Worm (Caenorhabditis elegans) whole organism, early embryonic: ENCODE data around the gene K02F3.12.

ENCODE experiments used
- B0310.2 ChIP-seq: sonication (generic microtip); optimal IDR thresholded peaks from 2 replicates; lab custom pipeline; 2016; ENCODE audit warnings: mild to moderate bottlenecking, missing genetic modification characterization, missing compliant biosample characterization
- F13C5.2 ChIP-seq: sonication (generic microtip); optimal IDR thresholded peaks from 2 replicates; lab custom pipeline; 2017; ENCODE audit warnings: mild to moderate bottlenecking, missing genetic modification characterization, inconsistent platforms, missing compliant biosample characterization
- aly-1 ChIP-seq: sonication (generic microtip); optimal IDR thresholded peaks from 2 replicates; lab custom pipeline; 2016; ENCODE audit warnings: missing genetic modification characterization, missing compliant biosample characterization
- ama-1 ChIP-seq: fragments of 150-350 bp; optimal IDR thresholded peaks from 2 replicates; lab custom pipeline; 2014
- ceh-13 ChIP-seq: fragments of 200-800 bp; sonication (Bioruptor generic); optimal IDR thresholded peaks from 2 replicates; lab custom pipeline; 2018; ENCODE audit warnings: mild to moderate bottlenecking, missing genetic modification characterization, missing compliant biosample characterization
- ceh-36 ChIP-seq: sonication (generic microtip); optimal IDR thresholded peaks from 2 replicates; lab custom pipeline; 2016; ENCODE audit warnings: missing genetic modification characterization, inconsistent platforms, missing compliant biosample characterization
- ets-7 ChIP-seq: sonication (generic microtip); optimal IDR thresholded peaks from 2 replicates; lab custom pipeline; 2016; ENCODE audit warnings: missing genotype, missing genetic modification characterization, missing compliant biosample characterization
- flt-1 ChIP-seq: fragments of 200-800 bp; sonication (Bioruptor generic); IDR thresholded peaks from 2 replicates; pipeline ENCODE4 v1.3.6; 2022; ENCODE audit warnings: missing genetic modification characterization, missing compliant biosample characterization
- hmbx-1 ChIP-seq: sonication (generic microtip); optimal IDR thresholded peaks from 2 replicates; lab custom pipeline; 2016; ENCODE audit warnings: mild to moderate bottlenecking, missing genetic modification characterization, missing compliant biosample characterization
- hmg-4 ChIP-seq: fragments of 200-800 bp; sonication (Bioruptor generic); optimal IDR thresholded peaks from 2 replicates; lab custom pipeline; 2018; ENCODE audit warnings: mild to moderate bottlenecking, missing genetic modification characterization, missing compliant biosample characterization
- hnd-1 ChIP-seq: sonication (generic microtip); optimal IDR thresholded peaks from 2 replicates; lab custom pipeline; 2016; ENCODE audit warnings: missing genetic modification characterization, missing compliant biosample characterization
- pes-1 ChIP-seq: fragments of 200-800 bp; sonication (Bioruptor generic); IDR thresholded peaks from 2 replicates; pipeline ENCODE4 v1.3.6; 2022; ENCODE audit warnings: missing genetic modification reagents, missing genetic modification characterization, missing compliant biosample characterization
- scrt-1 ChIP-seq: fragments of 200-800 bp; sonication (Bioruptor generic); IDR thresholded peaks from 2 replicates; pipeline ENCODE4 v1.3.6; 2022; ENCODE audit warnings: missing genetic modification characterization, missing compliant biosample characterization
- sea-1 ChIP-seq: fragments of 200-800 bp; sonication (Bioruptor generic); conservative IDR thresholded peaks from 2 replicates; pipeline ENCODE4 v1.3.6; 2022; ENCODE audit warnings: missing genetic modification characterization, missing compliant biosample characterization
- tbx-11 ChIP-seq: fragments of 200-800 bp; sonication (Bioruptor generic); IDR thresholded peaks from 2 replicates; pipeline ENCODE4 v1.3.6; 2022; ENCODE audit warnings: missing genetic modification characterization, missing compliant biosample characterization
- tbx-37 ChIP-seq: fragments of 200-800 bp; sonication (Bioruptor generic); conservative IDR thresholded peaks from 2 replicates; pipeline ENCODE4 v1.3.6; 2022; ENCODE audit warnings: missing genetic modification reagents, missing genetic modification characterization, missing compliant biosample characterization
- tra-4 ChIP-seq: sonication (generic microtip); optimal IDR thresholded peaks from 2 replicates; lab custom pipeline; 2017; ENCODE audit warnings: missing genetic modification characterization, missing compliant biosample characterization

The K02F3.12 gene

DNA sequence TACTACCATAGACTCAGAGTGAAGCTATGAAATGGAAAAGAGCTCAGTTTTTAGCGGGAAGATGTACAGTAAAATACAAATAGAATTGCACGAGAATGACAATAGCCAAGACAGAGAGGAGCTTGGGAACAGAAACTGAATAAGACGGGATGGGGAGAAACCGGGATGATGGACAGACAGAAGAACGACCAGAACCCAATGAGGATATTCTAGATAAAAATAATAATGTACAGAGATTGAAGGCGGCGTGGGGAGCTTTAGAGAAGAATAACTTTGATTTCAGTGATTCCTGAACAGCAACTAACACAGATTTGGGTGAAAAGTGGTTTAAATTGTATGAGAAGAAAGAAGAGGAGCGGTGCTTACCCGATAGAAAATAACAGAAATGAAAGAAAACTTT, 25.1 kb downstream of the K02F3.12 start:
- TF ChIP-seq tbx-11 (GFP tag; lab: Robert Waterston, UW) (no peak), F13C5.2 (no peak), hmbx-1 (no peak), ceh-13 (GFP tag; lab: Kevin White, UChicago) (no peak), hnd-1 (tag; lab: Kevin White, UChicago) (no peak), scrt-1 (GFP tag; lab: Robert Waterston, UW) (no peak), hmg-4 (GFP tag; lab: Kevin White, UChicago) (no peak), pes-1 (no peak), B0310.2 (tag; lab: Kevin White, UChicago) (no peak)

DNA sequence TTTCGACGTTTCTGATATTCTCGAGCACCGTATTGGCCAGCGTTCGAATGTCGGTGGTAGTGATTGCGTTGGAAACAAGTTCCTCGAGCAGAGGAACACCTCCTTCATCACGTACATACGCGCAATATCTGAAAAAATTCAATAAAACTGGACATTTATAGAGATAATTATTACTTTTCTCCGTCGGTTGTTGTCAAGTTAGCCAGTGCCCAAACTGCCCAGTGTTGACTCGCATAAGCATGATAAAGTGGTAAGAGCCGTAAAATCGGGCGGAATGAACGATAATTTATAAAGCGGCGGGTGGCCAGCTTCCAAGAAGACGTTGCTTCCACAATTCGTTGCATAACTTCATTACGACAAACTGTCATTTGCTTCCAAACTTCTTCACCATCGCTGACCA, 27.2 kb downstream of the K02F3.12 start:
- TF ChIP-seq sea-1 (GFP tag; lab: Robert Waterston, UW) (no peak), flt-1 (no peak), ets-7 (tag; lab: Kevin White, UChicago) (no peak), tra-4 (tag; lab: Kevin White, UChicago) (no peak), tbx-37 (GFP tag; lab: Robert Waterston, UW) (no peak), hnd-1 (tag; lab: Kevin White, UChicago) (no peak), hmbx-1 (no peak), hmg-4 (GFP tag; lab: Kevin White, UChicago) (no peak), aly-1 (no peak), F13C5.2 (no peak), scrt-1 (GFP tag; lab: Robert Waterston, UW) (no peak), pes-1 (no peak), ceh-13 (GFP tag; lab: Kevin White, UChicago) (no peak), ama-1 (lab: Kevin White, UChicago) (no peak), tbx-11 (GFP tag; lab: Robert Waterston, UW) (no peak), ceh-36 (tag; lab: Kevin White, UChicago) (no peak), B0310.2 (tag; lab: Kevin White, UChicago) (no peak)

DNA sequence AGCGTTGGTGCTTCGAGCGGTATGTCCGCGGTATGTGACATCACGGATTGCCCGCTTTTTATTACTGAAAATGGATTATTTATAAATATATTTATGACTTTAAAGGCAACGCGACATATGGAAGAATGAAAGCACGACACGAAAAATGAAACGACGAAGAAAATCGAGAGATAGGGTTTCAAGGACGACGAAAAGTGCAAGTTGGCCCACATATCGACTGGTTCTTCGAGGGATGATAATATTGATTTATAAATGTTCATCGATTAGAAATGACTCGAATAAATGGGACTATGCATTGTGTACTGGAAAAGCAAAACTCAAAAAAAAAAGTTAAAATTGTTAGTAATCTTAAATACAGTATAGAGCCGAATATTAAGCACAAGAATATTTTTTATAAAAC, 30.4 kb downstream of the K02F3.12 start, which contains the start of gene zer-1:
Gene zer-1 (minus strand): TSS at position 68 of the 400 bp plus-strand sequence.
- TF ChIP-seq flt-1 (no peak), B0310.2 (tag; lab: Kevin White, UChicago) (no peak), sea-1 (GFP tag; lab: Robert Waterston, UW) (no peak), tra-4 (tag; lab: Kevin White, UChicago) (no peak), tbx-11 (GFP tag; lab: Robert Waterston, UW) (no peak)

DNA sequence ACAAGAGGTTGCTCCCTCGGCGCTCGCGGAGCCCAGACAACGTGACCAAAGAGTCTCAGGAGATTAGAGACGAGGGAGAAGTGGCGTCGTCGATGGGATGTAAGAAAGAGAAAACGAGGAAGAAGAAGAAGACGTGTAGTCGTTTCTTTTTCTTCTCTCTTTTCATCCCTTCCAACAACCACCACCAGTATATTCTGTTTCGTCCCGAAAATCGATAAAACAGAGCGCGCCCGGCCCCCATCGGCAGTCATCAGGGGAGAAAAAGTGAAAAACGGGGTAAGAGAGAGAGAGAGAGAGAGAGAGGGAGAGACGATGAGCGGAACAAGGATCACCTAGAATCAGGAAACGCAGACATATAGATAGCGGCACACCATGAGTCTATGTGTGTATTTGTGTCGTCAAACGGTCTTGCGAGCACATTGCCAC, 31.5 kb downstream of the K02F3.12 start:
- TF ChIP-seq F13C5.2 (peak; percentile 51), aly-1 (peak; percentile 28), ceh-36 (tag; lab: Kevin White, UChicago) (no peak), flt-1 (0 out of 2 replicates have a peak, but pooled peaks have one; percentile 25), B0310.2 (tag; lab: Kevin White, UChicago) (no peak), hmg-4 (GFP tag; lab: Kevin White, UChicago) (peak; percentile 26)

DNA sequence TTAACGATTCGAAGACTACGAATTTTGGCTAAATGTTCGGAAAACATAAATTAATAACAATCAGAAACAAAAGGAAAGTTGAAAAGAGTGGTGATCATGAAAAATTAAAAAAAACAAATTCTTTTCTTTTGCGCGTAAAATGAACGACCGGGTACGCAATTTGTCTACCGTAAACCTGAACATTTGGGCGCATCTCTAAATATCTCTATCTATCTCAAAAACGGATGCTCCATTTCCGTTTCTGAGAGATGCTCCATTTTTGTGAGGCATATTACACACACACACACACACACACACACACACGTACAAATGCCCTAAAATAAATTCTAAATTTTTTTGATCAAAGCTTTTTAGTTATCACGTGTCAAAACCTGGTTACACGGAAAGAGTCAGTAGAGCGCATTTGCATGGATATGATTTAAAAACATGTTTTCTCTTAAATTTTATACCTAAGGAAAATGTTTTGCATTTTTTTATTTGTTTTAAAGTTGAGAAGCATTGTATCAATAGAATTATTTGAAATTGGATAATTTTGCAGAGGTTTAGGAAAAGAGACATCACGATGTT, 32.7 kb downstream of the K02F3.12 start:
- no peak for TF ChIP-seq scrt-1 (GFP tag; lab: Robert Waterston, UW)
- TF ChIP-seq tbx-37 (GFP tag; lab: Robert Waterston, UW): no peak
- TF ChIP-seq flt-1: no peak
- no peak for TF ChIP-seq F13C5.2
- TF ChIP-seq aly-1: no peak
- no peak for TF ChIP-seq B0310.2 (tag; lab: Kevin White, UChicago)
- TF ChIP-seq tbx-11 (GFP tag; lab: Robert Waterston, UW): no peak
- no peak for TF ChIP-seq ceh-13 (GFP tag; lab: Kevin White, UChicago)
- no peak for TF ChIP-seq ceh-36 (tag; lab: Kevin White, UChicago)
- no peak for TF ChIP-seq hmg-4 (GFP tag; lab: Kevin White, UChicago)
- no peak for TF ChIP-seq pes-1
- no peak for TF ChIP-seq hmbx-1
- TF ChIP-seq hnd-1 (tag; lab: Kevin White, UChicago): no peak
- no peak for TF ChIP-seq ama-1 (lab: Kevin White, UChicago)
- TF ChIP-seq sea-1 (GFP tag; lab: Robert Waterston, UW): no peak

DNA sequence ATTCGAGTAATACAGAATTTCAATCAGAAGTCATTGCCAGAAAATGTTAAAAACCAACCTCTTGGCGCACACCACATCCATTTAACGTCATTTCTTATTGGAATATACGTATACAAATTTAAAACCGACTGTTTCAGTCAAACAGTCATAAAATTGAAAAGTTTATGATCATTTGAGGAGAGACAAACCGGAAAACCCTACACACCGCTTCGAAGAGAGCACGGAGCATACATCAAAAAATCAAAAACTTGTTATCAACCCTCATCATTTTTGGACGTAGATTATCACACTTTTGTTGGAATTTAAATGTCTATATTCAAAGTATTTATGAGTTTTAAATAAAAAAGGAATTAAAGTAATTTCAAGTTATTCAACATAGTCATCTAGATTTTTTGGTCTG, 34.7 kb downstream of the K02F3.12 start, which contains the start of gene T24C4.10:
Gene T24C4.10 (minus strand): TSS at position 230 of the 400 bp plus-strand sequence.
- TF ChIP-seq ama-1 (lab: Kevin White, UChicago): no peak
- no peak for TF ChIP-seq F13C5.2
- no peak for TF ChIP-seq B0310.2 (tag; lab: Kevin White, UChicago)
- no peak for TF ChIP-seq pes-1

DNA sequence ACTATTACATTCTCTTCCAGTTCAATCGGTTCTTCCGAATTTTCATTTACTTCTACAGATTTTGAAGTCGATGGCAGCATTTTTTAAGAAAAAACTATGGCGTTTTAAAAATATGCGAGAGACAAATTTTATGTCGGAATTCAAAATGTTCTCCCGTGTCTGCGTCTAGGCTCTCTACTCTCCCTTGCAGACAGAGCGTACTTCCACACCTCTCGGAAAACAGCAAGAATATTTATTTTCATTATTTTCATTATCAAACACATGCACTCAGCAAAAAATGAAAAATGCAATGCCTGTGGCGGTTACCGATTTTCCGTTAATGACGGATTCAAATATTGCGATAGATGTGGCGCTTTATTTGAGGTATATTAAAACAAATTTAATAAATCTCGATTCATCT, 39.2 kb downstream of the K02F3.12 start, which contains the start of the genes ztf-18 and F23H11.2:
Gene ztf-18 (minus strand): TSS at position 188 of the 400 bp plus-strand sequence.
Gene F23H11.2 (plus strand): TSS at position 223 of the 400 bp plus-strand sequence.
- TF ChIP-seq scrt-1 (GFP tag; lab: Robert Waterston, UW) (no peak), tbx-11 (GFP tag; lab: Robert Waterston, UW) (no peak), ceh-13 (GFP tag; lab: Kevin White, UChicago) (no peak), hnd-1 (tag; lab: Kevin White, UChicago) (no peak), tbx-37 (GFP tag; lab: Robert Waterston, UW) (no peak), flt-1 (no peak), sea-1 (GFP tag; lab: Robert Waterston, UW) (no peak), hmg-4 (GFP tag; lab: Kevin White, UChicago) (no peak), tra-4 (tag; lab: Kevin White, UChicago) (no peak), ets-7 (tag; lab: Kevin White, UChicago) (no peak), ama-1 (lab: Kevin White, UChicago) (no peak), pes-1 (no peak), F13C5.2 (no peak), hmbx-1 (no peak), ceh-36 (tag; lab: Kevin White, UChicago) (no peak), aly-1 (no peak), B0310.2 (tag; lab: Kevin White, UChicago) (no peak)
